Fruit fly (Drosophila melanogaster) whole organism, embryonic: Measurements from ENCODE around the gene CG9919.

Experiments used
- Atf-2 ChIP-seq: fragments of 200-800 bp; sonication (Bioruptor generic); optimal IDR thresholded peaks from 2 replicates; lab custom pipeline; 2016; ENCODE audit warnings: missing biosample characterization, missing genetic modification characterization
- CG10274 ChIP-seq: fragments of 200-800 bp; sonication (Bioruptor generic); optimal IDR thresholded peaks from 3 replicates; lab custom pipeline; 2017; ENCODE audit warnings: missing biosample characterization, mild to moderate bottlenecking, missing genetic modification characterization
- CG10654 ChIP-seq: fragments of 200-800 bp; sonication (Bioruptor generic); optimal IDR thresholded peaks from 2 replicates; lab custom pipeline; 2016; ENCODE audit warnings: missing biosample characterization, missing genetic modification characterization
- CG12104 ChIP-seq: fragments of 200-800 bp; sonication (Bioruptor generic); optimal IDR thresholded peaks from 3 replicates; lab custom pipeline; 2016; ENCODE audit warnings: missing biosample characterization, missing genetic modification characterization
- CG12219 ChIP-seq: fragments of 200-800 bp; sonication (Bioruptor generic); optimal IDR thresholded peaks from 3 replicates; lab custom pipeline; 2018; ENCODE audit warnings: missing biosample characterization, mild to moderate bottlenecking, missing genetic modification characterization
- CG12299 ChIP-seq: fragments of 200-800 bp; sonication (Bioruptor generic); optimal IDR thresholded peaks from 2 replicates; lab custom pipeline; 2018; ENCODE audit warnings: missing biosample characterization, mild to moderate bottlenecking, missing genetic modification characterization
- CG13296 ChIP-seq: fragments of 200-800 bp; sonication (Bioruptor generic); optimal IDR thresholded peaks from 3 replicates; lab custom pipeline; 2018; ENCODE audit warnings: missing biosample characterization, mild to moderate bottlenecking, missing genetic modification characterization
- CG14050 ChIP-seq: fragments of 200-800 bp; sonication (Bioruptor generic); IDR thresholded peaks from 3 replicates; pipeline ENCODE4 v1.3.6; 2022; ENCODE audit warnings: missing biosample characterization, missing genetic modification characterization
- CG15601 ChIP-seq: fragments of 200-800 bp; sonication (Bioruptor generic); optimal IDR thresholded peaks from 3 replicates; lab custom pipeline; 2019; ENCODE audit warnings: missing biosample characterization, mild to moderate bottlenecking, missing genetic modification characterization, moderate library complexity
- CG17328 ChIP-seq: fragments of 200-800 bp; sonication (Bioruptor generic); IDR thresholded peaks from 2 replicates; pipeline ENCODE4 v1.3.6; 2022; ENCODE audit warnings: missing biosample characterization, missing genetic modification characterization
- CG2129 ChIP-seq: fragments of 200-800 bp; sonication (Bioruptor generic); IDR thresholded peaks from 2 replicates; pipeline ENCODE4 v1.3.6; 2022; ENCODE audit warnings: missing biosample characterization, missing genetic modification characterization; ENCODE audit not compliant: partially characterized antibody
- CG30403 ChIP-seq: fragments of 200-800 bp; sonication (Bioruptor generic); optimal IDR thresholded peaks from 3 replicates; lab custom pipeline; 2016; ENCODE audit warnings: missing biosample characterization, missing genetic modification characterization
- CG32767 ChIP-seq: fragments of 200-800 bp; sonication (Bioruptor generic); IDR thresholded peaks from 2 replicates; pipeline ENCODE4 v1.3.6; 2022; ENCODE audit warnings: missing biosample characterization, missing genetic modification characterization
- CG3838 ChIP-seq: fragments of 200-800 bp; sonication (Bioruptor generic); optimal IDR thresholded peaks from 3 replicates; lab custom pipeline; 2016; ENCODE audit warnings: missing biosample characterization, missing genetic modification characterization
- CG5953 ChIP-seq: fragments of 200-800 bp; sonication (Bioruptor generic); IDR thresholded peaks from 2 replicates; pipeline ENCODE4 v1.3.6; 2022; ENCODE audit warnings: missing biosample characterization, missing genetic modification characterization
- CG6683 ChIP-seq: fragments of 200-800 bp; sonication (Bioruptor generic); optimal IDR thresholded peaks from 2 replicates; lab custom pipeline; 2017; ENCODE audit warnings: missing biosample characterization, mild to moderate bottlenecking, missing genetic modification characterization, missing genetic modification reagents
- CG7839 ChIP-seq: fragments of 200-800 bp; sonication (Bioruptor generic); optimal IDR thresholded peaks from 3 replicates; lab custom pipeline; 2018; ENCODE audit warnings: missing biosample characterization, mild to moderate bottlenecking, missing genetic modification characterization, moderate library complexity
- CG8089 ChIP-seq: fragments of 200-800 bp; sonication (Bioruptor generic); optimal IDR thresholded peaks from 3 replicates; lab custom pipeline; 2016; ENCODE audit warnings: missing biosample characterization, missing genetic modification characterization
- CG8359 ChIP-seq: fragments of 200-800 bp; sonication (Bioruptor generic); optimal IDR thresholded peaks from 2 replicates; lab custom pipeline; 2017; ENCODE audit warnings: missing biosample characterization, mild to moderate bottlenecking, missing genetic modification characterization, borderline replicate concordance
- CTCF ChIP-seq: fragments of 200-800 bp; sonication (Bioruptor generic); optimal IDR thresholded peaks from 2 replicates; lab custom pipeline; 2017; ENCODE audit warnings: missing biosample characterization, mild to moderate bottlenecking, missing genetic modification characterization, moderate library complexity
- Camta ChIP-seq: fragments of 200-800 bp; sonication (Bioruptor generic); optimal IDR thresholded peaks from 2 replicates; lab custom pipeline; 2016; ENCODE audit warnings: missing biosample characterization, missing genetic modification characterization
- Dfd ChIP-seq, 2 experiments: fragments of >200 bp; optimal IDR thresholded peaks; 2 replicates each; lab custom pipeline; 2017; ENCODE audit warnings: missing biosample characterization in 2 of 2, missing genetic modification characterization in 2 of 2
- Hand ChIP-seq: fragments of 200-800 bp; sonication (Bioruptor generic); optimal IDR thresholded peaks from 2 replicates; lab custom pipeline; 2017; ENCODE audit warnings: mild to moderate bottlenecking, missing biosample characterization, missing genetic modification reagents, missing genetic modification characterization
- Hmr ChIP-seq: fragments of 200-800 bp; sonication (Bioruptor generic); optimal IDR thresholded peaks from 3 replicates; lab custom pipeline; 2017; ENCODE audit warnings: mild to moderate bottlenecking, missing biosample characterization, missing genetic modification reagents, missing genetic modification characterization
- Med ChIP-seq: fragments of 200-800 bp; sonication (Bioruptor generic); peaks from one replicate; lab custom pipeline; 2016; ENCODE audit warnings: missing biosample characterization, missing genetic modification characterization, mild to moderate bottlenecking, inconsistent platforms, moderate library complexity
- Myb ChIP-seq: fragments of 200-800 bp; sonication (Bioruptor generic); optimal IDR thresholded peaks from 2 replicates; lab custom pipeline; 2016; ENCODE audit warnings: missing biosample characterization, missing genetic modification characterization
- NFAT ChIP-seq: fragments of 200-800 bp; sonication (Bioruptor generic); IDR thresholded peaks from 2 replicates; pipeline ENCODE4 v1.3.6; 2022; ENCODE audit warnings: missing biosample characterization, missing genetic modification characterization
- Nf-YB ChIP-seq: fragments of 200-800 bp; sonication (Bioruptor generic); optimal IDR thresholded peaks from 3 replicates; lab custom pipeline; 2019; ENCODE audit warnings: missing biosample characterization, mild to moderate bottlenecking, missing genetic modification characterization, moderate library complexity
- NfI ChIP-seq: fragments of 200-800 bp; sonication (Bioruptor generic); optimal IDR thresholded peaks from 3 replicates; lab custom pipeline; 2018; ENCODE audit warnings: missing biosample characterization, mild to moderate bottlenecking, missing genetic modification characterization, moderate library complexity
- PHDP ChIP-seq: fragments of 200-800 bp; sonication (Bioruptor generic); optimal IDR thresholded peaks from 3 replicates; lab custom pipeline; 2018; ENCODE audit warnings: missing biosample characterization, mild to moderate bottlenecking, missing genetic modification characterization, moderate library complexity
- Six4 ChIP-seq: fragments of 200-800 bp; sonication (Bioruptor generic); optimal IDR thresholded peaks from 2 replicates; lab custom pipeline; 2016; ENCODE audit warnings: missing biosample characterization, missing genetic modification characterization
- Sry-β ChIP-seq: fragments of 200-800 bp; sonication (Bioruptor generic); optimal IDR thresholded peaks from 2 replicates; lab custom pipeline; 2018; ENCODE audit warnings: missing biosample characterization, mild to moderate bottlenecking, missing genetic modification characterization, moderate library complexity
- ac ChIP-seq: fragments of 200-800 bp; sonication (Bioruptor generic); optimal IDR thresholded peaks from 3 replicates; lab custom pipeline; 2017; ENCODE audit warnings: missing biosample characterization, mild to moderate bottlenecking, missing genetic modification characterization
- corto ChIP-seq: fragments of 200-800 bp; sonication (Bioruptor generic); optimal IDR thresholded peaks from 2 replicates; lab custom pipeline; 2016; ENCODE audit warnings: missing biosample characterization, mild to moderate bottlenecking, missing genetic modification characterization, moderate library complexity
- crc ChIP-seq: fragments of 200-800 bp; sonication (Bioruptor generic); optimal IDR thresholded peaks from 2 replicates; lab custom pipeline; 2016; ENCODE audit warnings: missing biosample characterization, missing genetic modification characterization
- da ChIP-seq: fragments of 200-800 bp; sonication (Bioruptor generic); optimal IDR thresholded peaks from 2 replicates; lab custom pipeline; 2016; ENCODE audit warnings: missing biosample characterization, missing genetic modification characterization
- dati ChIP-seq: fragments of 200-800 bp; sonication (Bioruptor generic); IDR thresholded peaks from 2 replicates; pipeline ENCODE4 v1.3.6; 2022; ENCODE audit warnings: missing biosample characterization, missing genetic modification characterization
- dpn ChIP-seq, 2 experiments: fragments of 200-800 bp; sonication (Bioruptor generic); optimal IDR thresholded peaks; 3 replicates each; lab custom pipeline; 2016; ENCODE audit warnings: missing biosample characterization in 2 of 2, missing genetic modification characterization in 2 of 2
- dysf ChIP-seq: fragments of 200-800 bp; sonication (Bioruptor generic); IDR thresholded peaks from 3 replicates; pipeline ENCODE4 v1.3.6; 2022; ENCODE audit warnings: missing biosample characterization, missing genetic modification characterization
- gcm ChIP-seq: fragments of 200-800 bp; sonication (Bioruptor generic); optimal IDR thresholded peaks from 2 replicates; lab custom pipeline; 2019; ENCODE audit warnings: missing biosample characterization, mild to moderate bottlenecking, missing genetic modification characterization, moderate library complexity
- gcm2 ChIP-seq: fragments of 200-800 bp; sonication (Bioruptor generic); optimal IDR thresholded peaks from 2 replicates; lab custom pipeline; 2016; ENCODE audit warnings: missing biosample characterization, missing genetic modification characterization
- grau ChIP-seq: fragments of 200-800 bp; optimal IDR thresholded peaks from 3 replicates; lab custom pipeline; 2019; ENCODE audit warnings: missing biosample characterization, mild to moderate bottlenecking, missing genetic modification characterization, moderate library complexity
- ind ChIP-seq: fragments of 200-800 bp; sonication (Bioruptor generic); optimal IDR thresholded peaks from 3 replicates; lab custom pipeline; 2016; ENCODE audit warnings: missing biosample characterization, missing genetic modification characterization
- mld ChIP-seq: fragments of 200-800 bp; sonication (Bioruptor generic); IDR thresholded peaks from 3 replicates; pipeline ENCODE4 v1.3.6; 2022; ENCODE audit warnings: missing biosample characterization, missing genetic modification characterization; ENCODE audit not compliant: partially characterized antibody
- nmo ChIP-seq: fragments of 200-800 bp; sonication (Bioruptor generic); optimal IDR thresholded peaks from 2 replicates; lab custom pipeline; 2018; ENCODE audit warnings: missing biosample characterization, mild to moderate bottlenecking, missing genetic modification characterization, moderate library complexity
- p53 ChIP-seq: fragments of 200-800 bp; sonication (Bioruptor generic); optimal IDR thresholded peaks from 2 replicates; lab custom pipeline; 2016; ENCODE audit warnings: missing biosample characterization, missing genetic modification characterization
- pho ChIP-seq: fragments of 200-800 bp; sonication (Bioruptor generic); optimal IDR thresholded peaks from 2 replicates; lab custom pipeline; 2016; ENCODE audit warnings: missing biosample characterization, missing genetic modification characterization
- ranshi ChIP-seq: fragments of 200-800 bp; sonication (Bioruptor generic); IDR thresholded peaks from 2 replicates; pipeline ENCODE4 v1.3.6; 2022; ENCODE audit warnings: missing biosample characterization, missing genetic modification characterization
- run ChIP-seq: fragments of 200-800 bp; sonication (Bioruptor generic); optimal IDR thresholded peaks from 3 replicates; lab custom pipeline; 2018; ENCODE audit warnings: missing biosample characterization, mild to moderate bottlenecking, missing genetic modification characterization
- scrt ChIP-seq: fragments of 200-800 bp; sonication (Bioruptor generic); optimal IDR thresholded peaks from 2 replicates; lab custom pipeline; 2018; ENCODE audit warnings: missing biosample characterization, mild to moderate bottlenecking, missing genetic modification characterization, moderate library complexity
- unc-4 ChIP-seq: fragments of 200-800 bp; sonication (Bioruptor generic); IDR thresholded peaks from 2 replicates; pipeline ENCODE4 v1.3.6; 2022; ENCODE audit warnings: missing biosample characterization, missing genetic modification characterization; ENCODE audit not compliant: partially characterized antibody
- vfl ChIP-seq: fragments of 200-800 bp; sonication (Bioruptor generic); optimal IDR thresholded peaks from 2 replicates; lab custom pipeline; 2016; ENCODE audit warnings: missing biosample characterization, missing genetic modification characterization

Gene CG9919

DNA sequence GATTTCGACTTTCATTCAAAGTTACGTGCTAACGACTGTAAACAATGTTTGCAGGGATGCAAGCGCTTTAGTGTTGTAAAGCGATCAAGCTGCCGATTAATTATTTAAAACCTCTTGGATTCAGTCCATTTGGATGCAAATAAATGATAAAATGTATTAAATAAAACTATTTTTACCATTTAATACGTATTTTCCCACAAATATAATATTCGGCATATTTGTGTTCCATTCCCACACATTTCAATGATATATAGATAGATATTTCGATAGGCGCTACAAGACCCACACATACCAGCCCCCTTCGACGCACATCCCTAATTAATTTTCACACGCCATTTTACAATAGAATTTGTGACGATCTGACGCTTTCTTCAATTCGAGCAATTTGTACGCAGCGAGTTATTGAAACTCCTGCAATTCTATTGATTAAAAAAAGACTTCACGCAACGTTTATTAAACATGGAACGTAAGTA lies 42.0 kb downstream of the CG9919 start, which contains the start of the genes CG32576 and caz (continued):
- TF ChIP-seq CTCF (peak; percentile 47), gcm (GFP tag; lab: Kevin White, UChicago) (no peak), dysf (GFP tag; lab: Robert Waterston, UW) (no peak), NFAT (no peak), NfI (peak; percentile 40), CG10274 (GFP tag; lab: Kevin White, UChicago) (no peak), Camta (no peak), Sry-β (GFP tag; lab: Kevin White, UChicago) (no peak), CG13296 (GFP tag; lab: Kevin White, UChicago) (no peak), ranshi (GFP tag; lab: Robert Waterston, UW) (no peak), Hand (GFP tag; lab: Kevin White, UChicago) (no peak), vfl (GFP tag; lab: Kevin White, UChicago) (peak; percentile 15), pho (GFP tag; lab: Kevin White, UChicago) (peak; percentile 30), crc (no peak), Atf-2 (GFP tag; lab: Kevin White, UChicago) (no peak), CG15601 (tag; lab: Kevin White, UChicago) (peak; percentile 72), Myb (GFP tag; lab: Kevin White, UChicago) (peak; percentile 40), CG8359 (GFP tag; lab: Kevin White, UChicago) (no peak), CG5953 (GFP tag; lab: Robert Waterston, UW) (no peak), corto (GFP tag; lab: Kevin White, UChicago) (no peak), Six4 (GFP tag; lab: Kevin White, UChicago) (no peak), Med (peak; percentile 48), ind (GFP tag; lab: Kevin White, UChicago) (peak; percentile 29), CG12299 (tag; lab: Kevin White, UChicago) (peak; percentile 22), Dfd (GFP tag; optimal IDR thresholded peaks at IDR 0.05; lab: Kevin White, UChicago) (no peak), CG2129 (GFP tag; lab: Robert Waterston, UW) (peak; percentile 39; the same call in 1 of the 2 replicates), p53 (no peak), scrt (no peak), CG30403 (GFP tag; lab: Kevin White, UChicago) (peak; percentile 56), ac (GFP tag; lab: Kevin White, UChicago) (no peak), CG12104 (GFP tag; lab: Kevin White, UChicago) (peak; percentile 24), CG10654 (GFP tag; lab: Kevin White, UChicago) (peak; percentile 6), CG6683 (GFP tag; lab: Kevin White, UChicago) (no peak), mld (GFP tag; lab: Robert Waterston, UW) (no peak), CG14050 (GFP tag; lab: Robert Waterston, UW) (no peak), unc-4 (peak; percentile 73), CG3838 (GFP tag; lab: Kevin White, UChicago) (no peak), nmo (peak; percentile 57), CG32767 (GFP tag; lab: Robert Waterston, UW) (0 out of 2 replicates have a peak, but pooled peaks have one; percentile 20), dpn (GFP tag; optimal IDR thresholded peaks at IDR 0.05; lab: Kevin White, UChicago) (peak in 1 of 2 experiments; percentile 43), grau (tag; lab: Kevin White, UChicago) (peak; percentile 44), gcm2 (GFP tag; lab: Kevin White, UChicago) (no peak), Nf-YB (GFP tag; lab: Kevin White, UChicago) (no peak), dati (GFP tag; lab: Robert Waterston, UW) (no peak), Hmr (no peak), CG17328 (GFP tag; lab: Robert Waterston, UW) (no peak), da (no peak), CG7839 (tag; lab: Kevin White, UChicago) (no peak), run (tag; lab: Kevin White, UChicago) (no peak), PHDP (tag; lab: Kevin White, UChicago) (no peak), CG12219 (GFP tag; lab: Kevin White, UChicago) (no peak), CG8089 (no peak)
